Fruit fly (Drosophila melanogaster): ENCODE data around the gene Ocho.

Ocho gene

dm6 chr3L:14956288-14957032 is 18.2 kb upstream of the Ocho start:
- TF ChIP-seq lz (GFP tag; optimal IDR thresholded peaks at IDR 0.05) = no peak
- TF ChIP-seq fkh (GFP tag; optimal IDR thresholded peaks at IDR 0.05) = peak; percentile 93
- TF ChIP-seq fd59A (GFP tag; optimal IDR thresholded peaks at IDR 0.05) = no peak

- no peak for TF ChIP-seq Eip75B (GFP tag; optimal IDR thresholded peaks at IDR 0.05)
- no peak for TF ChIP-seq lz (GFP tag; optimal IDR thresholded peaks at IDR 0.05)
These were observed 17.7 kb upstream of the Ocho start for dm6 chr3L:14957033-14957328.

- TF ChIP-seq fd59A (GFP tag; optimal IDR thresholded peaks at IDR 0.05) = no peak
- TF ChIP-seq CG6792 (GFP tag; optimal IDR thresholded peaks at IDR 0.05) = no peak
- TF ChIP-seq CG6163 (GFP tag; IDR thresholded peaks at IDR 0.05) = no peak
- no peak for TF ChIP-seq Sox14 (GFP tag; optimal IDR thresholded peaks at IDR 0.05)
- no peak for TF ChIP-seq CG3032 (tag; optimal IDR thresholded peaks at IDR 0.05)
These were observed 15.9 kb upstream of the Ocho start for dm6 chr3L:14958613-14959327.

dm6 chr3L:14960549-14960948 is 14.1 kb upstream of the Ocho start:
- TF ChIP-seq CG16779 (tag; optimal IDR thresholded peaks at IDR 0.05) (no peak), Hr38 (GFP tag; optimal IDR thresholded peaks at IDR 0.05) (no peak), net (GFP tag; optimal IDR thresholded peaks at IDR 0.05) (no peak), Hr4 (GFP tag; optimal IDR thresholded peaks at IDR 0.05) (no peak), Lpt (GFP tag; optimal IDR thresholded peaks at IDR 0.05) (no peak), CG31627 (GFP tag; optimal IDR thresholded peaks at IDR 0.05) (no peak), CG6792 (GFP tag; optimal IDR thresholded peaks at IDR 0.05) (no peak), Gug (GFP tag; IDR thresholded peaks at IDR 0.05) (no peak), CG11294 (GFP tag; IDR thresholded peaks at IDR 0.05) (no peak), CG8632 (GFP tag; optimal IDR thresholded peaks at IDR 0.05) (no peak), Eip93F (GFP tag; optimal IDR thresholded peaks at IDR 0.05) (no peak), Sox102F (GFP tag; optimal IDR thresholded peaks at IDR 0.05) (no peak), CG8319 (GFP tag; optimal IDR thresholded peaks at IDR 0.05) (no peak), salr (GFP tag; optimal IDR thresholded peaks at IDR 0.05) (no peak), acj6 (GFP tag; optimal IDR thresholded peaks at IDR 0.05) (no peak), CG11762 (GFP tag; optimal IDR thresholded peaks at IDR 0.05; ENCODE audit: insufficient read depth) (no peak), CG4318 (GFP tag; optimal IDR thresholded peaks at IDR 0.05) (no peak), Eip78C (GFP tag) (no peak)

dm6 chr3L:14961027-14961426 is 13.6 kb upstream of the Ocho start:
- TF ChIP-seq pdm3 (GFP tag; optimal IDR thresholded peaks at IDR 0.05) = no peak

dm6 chr3L:14962729-14963128 is 11.9 kb upstream of the Ocho start:
- no peak for TF ChIP-seq CG7368 (GFP tag; optimal IDR thresholded peaks at IDR 0.05)

- no peak for TF ChIP-seq CG3919 (GFP tag; optimal IDR thresholded peaks at IDR 0.05)
- TF ChIP-seq topi (GFP tag; optimal IDR thresholded peaks at IDR 0.05) = no peak
- no peak for TF ChIP-seq CG6792 (GFP tag; optimal IDR thresholded peaks at IDR 0.05)
- no peak for TF ChIP-seq ss (GFP tag; optimal IDR thresholded peaks at IDR 0.05)
- TF ChIP-seq CG31627 (GFP tag; optimal IDR thresholded peaks at IDR 0.05) = no peak
- no peak for TF ChIP-seq Eip75B (GFP tag; optimal IDR thresholded peaks at IDR 0.05)
- TF ChIP-seq CG1621 (tag; optimal IDR thresholded peaks at IDR 0.05) = no peak
- no peak for TF ChIP-seq cyc (GFP tag; optimal IDR thresholded peaks at IDR 0.05)
- TF ChIP-seq pdm3 (GFP tag; optimal IDR thresholded peaks at IDR 0.05) = no peak
- TF ChIP-seq CG15336 (GFP tag; IDR thresholded peaks at IDR 0.05) = no peak
- no peak for TF ChIP-seq CG16779 (tag; optimal IDR thresholded peaks at IDR 0.05)
- TF ChIP-seq Eip93F (GFP tag; optimal IDR thresholded peaks at IDR 0.05) = no peak
These were observed 9.8 kb upstream of the Ocho start for dm6 chr3L:14964862-14965261.

Measured in whole organism, prepupa.